Worm (Caenorhabditis elegans) whole organism, late embryonic: ENCODE data around the gene lelo-2.

Source experiments
- ceh-22 ChIP-seq: sonication (generic microtip); optimal IDR thresholded peaks from 2 replicates; lab custom pipeline; 2017; ENCODE audit warnings: missing biosample characterization, missing genetic modification characterization
- madf-2 ChIP-seq: sonication (generic microtip); optimal IDR thresholded peaks from 2 replicates; lab custom pipeline; 2017; ENCODE audit warnings: missing genetic modification characterization, missing compliant biosample characterization

DNA sequence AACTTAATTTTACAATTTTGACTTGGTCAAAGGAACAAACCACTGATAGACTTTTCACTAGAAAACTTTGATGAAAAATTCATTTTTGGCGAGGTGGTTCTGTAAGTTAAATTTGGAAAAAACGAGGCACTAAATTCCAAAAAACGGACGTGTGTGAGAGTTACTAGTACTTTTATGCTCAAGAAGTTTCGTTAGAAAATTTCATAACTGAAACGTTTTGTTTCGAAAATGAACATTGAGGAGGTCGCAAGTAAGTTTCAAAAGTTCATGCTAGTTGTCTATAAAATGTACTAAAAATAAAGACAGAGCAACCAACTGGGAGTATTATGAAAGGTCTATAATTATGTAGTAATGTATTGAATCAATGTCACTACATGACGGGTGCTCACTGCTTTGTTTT lies 35.3 kb downstream of the lelo-2 start, which contains the start of gene pals-17:
- TF ChIP-seq ceh-22 (tag; lab: Kevin White, UChicago) (no peak), madf-2 (tag; lab: Kevin White, UChicago) (no peak)
